Fruit fly (Drosophila melanogaster) whole organism, embryonic: ENCODE results near the gene CG10694.

Source experiments
- Aef1 ChIP-seq: fragments of 200-800 bp; sonication (Bioruptor generic); IDR thresholded peaks from 3 replicates; pipeline ENCODE4 v1.3.6; 2022; ENCODE audit warnings: missing biosample characterization, missing genetic modification characterization
- Blimp-1 ChIP-seq: fragments of 200-800 bp; sonication (Bioruptor generic); optimal IDR thresholded peaks from 3 replicates; lab custom pipeline; 2018; ENCODE audit warnings: missing biosample characterization, missing genetic modification characterization, mild to moderate bottlenecking, moderate library complexity, missing genetic modification reagents
- C15 ChIP-seq: fragments of 200-800 bp; sonication (Bioruptor generic); IDR thresholded peaks from 3 replicates; pipeline ENCODE4 v1.3.6; 2022; ENCODE audit warnings: missing biosample characterization, missing genetic modification characterization
- CG10147 ChIP-seq: fragments of 200-800 bp; sonication (Bioruptor generic); optimal IDR thresholded peaks from 2 replicates; lab custom pipeline; 2019; ENCODE audit warnings: missing biosample characterization, mild to moderate bottlenecking, missing genetic modification characterization, moderate library complexity
- CG10543 ChIP-seq: fragments of 200-800 bp; sonication (Bioruptor generic); optimal IDR thresholded peaks from 3 replicates; lab custom pipeline; 2017; ENCODE audit warnings: missing biosample characterization, mild to moderate bottlenecking, missing genetic modification characterization, moderate library complexity
- CG10959 ChIP-seq: fragments of 200-800 bp; sonication (Bioruptor generic); IDR thresholded peaks from 2 replicates; pipeline ENCODE4 v1.3.6; 2022; ENCODE audit warnings: missing biosample characterization, missing genetic modification characterization
- CG11504 ChIP-seq: fragments of 200-800 bp; sonication (Bioruptor generic); optimal IDR thresholded peaks from 3 replicates; lab custom pipeline; 2019; ENCODE audit warnings: missing biosample characterization, mild to moderate bottlenecking, missing genetic modification characterization, moderate library complexity
- CG1233 ChIP-seq: fragments of 200-800 bp; sonication (Bioruptor generic); optimal IDR thresholded peaks from 4 replicates; lab custom pipeline; 2018; ENCODE audit warnings: missing biosample characterization, mild to moderate bottlenecking, missing genetic modification characterization
- CG14014 ChIP-seq: fragments of 200-800 bp; sonication (Bioruptor generic); IDR thresholded peaks from 2 replicates; pipeline ENCODE4 v1.3.6; 2022; ENCODE audit warnings: missing biosample characterization, missing genetic modification characterization
- CG15073 ChIP-seq: fragments of 200-800 bp; sonication (Bioruptor generic); optimal IDR thresholded peaks from 2 replicates; lab custom pipeline; 2016; ENCODE audit warnings: missing biosample characterization, missing genetic modification characterization
- CG15696 ChIP-seq: fragments of 200-800 bp; sonication (Bioruptor generic); optimal IDR thresholded peaks from 2 replicates; lab custom pipeline; 2019; ENCODE audit warnings: missing biosample characterization, mild to moderate bottlenecking, missing genetic modification characterization, moderate library complexity
- CG16815 ChIP-seq: fragments of 200-800 bp; sonication (Bioruptor generic); optimal IDR thresholded peaks from 3 replicates; lab custom pipeline; 2017; ENCODE audit warnings: missing biosample characterization, mild to moderate bottlenecking, missing genetic modification characterization
- CG3163 ChIP-seq: fragments of 200-800 bp; sonication (Bioruptor generic); optimal IDR thresholded peaks from 3 replicates; lab custom pipeline; 2016; ENCODE audit warnings: missing biosample characterization, missing genetic modification characterization
- CG3838 ChIP-seq: fragments of 200-800 bp; sonication (Bioruptor generic); optimal IDR thresholded peaks from 3 replicates; lab custom pipeline; 2016; ENCODE audit warnings: missing biosample characterization, missing genetic modification characterization
- CG4404 ChIP-seq: fragments of 200-800 bp; sonication (Bioruptor generic); IDR thresholded peaks from 2 replicates; pipeline ENCODE4 v1.3.6; 2022; ENCODE audit warnings: missing biosample characterization, missing genetic modification characterization
- CG6254 ChIP-seq: fragments of 200-800 bp; sonication (Bioruptor generic); optimal IDR thresholded peaks from 3 replicates; lab custom pipeline; 2017; ENCODE audit warnings: mild to moderate bottlenecking, missing biosample characterization, missing genetic modification reagents, missing genetic modification characterization
- CG6272 ChIP-seq: fragments of 200-800 bp; sonication (Bioruptor generic); IDR thresholded peaks from 2 replicates; pipeline ENCODE4 v1.3.6; 2022; ENCODE audit warnings: missing biosample characterization, missing genetic modification characterization
- CG7357 ChIP-seq: fragments of 200-800 bp; sonication (Bioruptor generic); IDR thresholded peaks from 3 replicates; pipeline ENCODE4 v1.3.6; 2022; ENCODE audit warnings: missing biosample characterization, missing genetic modification characterization
- CG7556 ChIP-seq: fragments of 200-800 bp; sonication (Bioruptor generic); optimal IDR thresholded peaks from 2 replicates; lab custom pipeline; 2017; ENCODE audit warnings: missing biosample characterization, mild to moderate bottlenecking, missing genetic modification characterization
- CG8089 ChIP-seq: fragments of 200-800 bp; sonication (Bioruptor generic); optimal IDR thresholded peaks from 3 replicates; lab custom pipeline; 2016; ENCODE audit warnings: missing biosample characterization, missing genetic modification characterization
- CG9876 ChIP-seq: fragments of 200-800 bp; sonication (Bioruptor generic); optimal IDR thresholded peaks from 2 replicates; lab custom pipeline; 2016; ENCODE audit warnings: missing biosample characterization, missing genetic modification characterization
- CHES-1-like ChIP-seq: fragments of 200-800 bp; sonication (Bioruptor generic); optimal IDR thresholded peaks from 2 replicates; lab custom pipeline; 2016; ENCODE audit warnings: missing biosample characterization, missing genetic modification characterization
- CoRest ChIP-seq: fragments of 200-800 bp; sonication (Bioruptor generic); optimal IDR thresholded peaks from 3 replicates; lab custom pipeline; 2018; ENCODE audit warnings: missing biosample characterization, mild to moderate bottlenecking, missing genetic modification characterization, moderate library complexity
- Ets65A ChIP-seq: fragments of 200-800 bp; sonication (Bioruptor generic); peaks from one replicate; lab custom pipeline; 2016; ENCODE audit warnings: missing biosample characterization, missing genetic modification characterization
- Ets97D ChIP-seq: fragments of 200-800 bp; sonication (Bioruptor generic); optimal IDR thresholded peaks from 3 replicates; lab custom pipeline; 2016; ENCODE audit warnings: missing biosample characterization, missing genetic modification characterization
- Fer2 ChIP-seq: fragments of 200-800 bp; sonication (Bioruptor generic); optimal IDR thresholded peaks from 2 replicates; lab custom pipeline; 2018; ENCODE audit warnings: missing biosample characterization, mild to moderate bottlenecking, missing genetic modification characterization, moderate library complexity
- Gsc ChIP-seq: fragments of 200-800 bp; sonication (Bioruptor generic); IDR thresholded peaks from 2 replicates; pipeline ENCODE4 v1.3.6; 2022; ENCODE audit warnings: missing biosample characterization, missing genetic modification characterization
- Hand ChIP-seq: fragments of 200-800 bp; sonication (Bioruptor generic); optimal IDR thresholded peaks from 2 replicates; lab custom pipeline; 2017; ENCODE audit warnings: mild to moderate bottlenecking, missing biosample characterization, missing genetic modification reagents, missing genetic modification characterization
- Med ChIP-seq: fragments of 200-800 bp; sonication (Bioruptor generic); peaks from one replicate; lab custom pipeline; 2016; ENCODE audit warnings: missing biosample characterization, missing genetic modification characterization, mild to moderate bottlenecking, inconsistent platforms, moderate library complexity
- Myb ChIP-seq: fragments of 200-800 bp; sonication (Bioruptor generic); optimal IDR thresholded peaks from 2 replicates; lab custom pipeline; 2016; ENCODE audit warnings: missing biosample characterization, missing genetic modification characterization
- NFAT ChIP-seq: fragments of 200-800 bp; sonication (Bioruptor generic); IDR thresholded peaks from 2 replicates; pipeline ENCODE4 v1.3.6; 2022; ENCODE audit warnings: missing biosample characterization, missing genetic modification characterization
- Sin3A ChIP-seq: fragments of >200 bp; optimal IDR thresholded peaks from 2 replicates; lab custom pipeline; 2018
- Taf1 ChIP-seq: fragments of 200-800 bp; sonication (Bioruptor generic); IDR thresholded peaks from 2 replicates; pipeline ENCODE4 v1.3.6; 2022; ENCODE audit warnings: missing biosample characterization, missing genetic modification characterization
- aop ChIP-seq: fragments of 200-800 bp; sonication (Bioruptor generic); IDR thresholded peaks from 2 replicates; pipeline ENCODE4 v1.3.6; 2022; ENCODE audit warnings: missing biosample characterization, missing genetic modification characterization
- bcd ChIP-seq: fragments of 200-800 bp; sonication (Bioruptor generic); optimal IDR thresholded peaks from 2 replicates; lab custom pipeline; 2017; ENCODE audit warnings: missing biosample characterization, mild to moderate bottlenecking, missing genetic modification characterization
- bsh ChIP-seq, 2 experiments: fragments of 200-800 bp; sonication (Bioruptor generic); optimal IDR thresholded peaks; 2 replicates each; lab custom pipeline; 2017 to 2018; ENCODE audit warnings: mild to moderate bottlenecking in 2 of 2, missing biosample characterization in 2 of 2, missing genetic modification characterization in 2 of 2, moderate library complexity in 1 of 2
- chif ChIP-seq, 2 experiments: fragments of 200-800 bp; sonication (Bioruptor generic); optimal IDR thresholded peaks; 3 replicates each; lab custom pipeline; 2016; ENCODE audit warnings: missing biosample characterization in 2 of 2, missing genetic modification characterization in 2 of 2
- crp ChIP-seq, 2 experiments: fragments of 200-800 bp; sonication (Bioruptor generic); optimal IDR thresholded peaks; 2 replicates in 1 of 2; 3 replicates in 1 of 2; lab custom pipeline; 2017; ENCODE audit warnings: missing biosample characterization in 2 of 2, missing genetic modification characterization in 2 of 2, mild to moderate bottlenecking in 1 of 2, moderate library complexity in 1 of 2
- ems ChIP-seq: fragments of 200-800 bp; sonication (Bioruptor generic); optimal IDR thresholded peaks from 3 replicates; lab custom pipeline; 2016; ENCODE audit warnings: missing biosample characterization, missing genetic modification characterization
- fd96Cb ChIP-seq: fragments of 200-800 bp; sonication (Bioruptor generic); optimal IDR thresholded peaks from 2 replicates; lab custom pipeline; 2018; ENCODE audit warnings: missing biosample characterization, mild to moderate bottlenecking, missing genetic modification characterization, moderate library complexity
- kni ChIP-seq: fragments of 200-800 bp; sonication (Bioruptor generic); optimal IDR thresholded peaks from 3 replicates; lab custom pipeline; 2017; ENCODE audit warnings: mild to moderate bottlenecking, missing biosample characterization, missing genetic modification reagents, missing genetic modification characterization
- lov ChIP-seq, 2 experiments: fragments of 200-800 bp in 1 of 2; fragments of >200 bp in 1 of 2; sonication (Bioruptor generic) in 1 of 2; IDR thresholded peaks in 1 of 2; optimal IDR thresholded peaks in 1 of 2; 2 replicates in 1 of 2; 3 replicates in 1 of 2; pipeline versions ENCODE4 v1.3.6 to Lab custom; 2017 to 2022; ENCODE audit warnings: missing biosample characterization in 1 of 2, missing genetic modification characterization in 1 of 2
- maf-S ChIP-seq: fragments of 200-800 bp; sonication (Bioruptor generic); optimal IDR thresholded peaks from 2 replicates; lab custom pipeline; 2016; ENCODE audit warnings: missing biosample characterization, missing genetic modification characterization
- nom ChIP-seq: fragments of 200-800 bp; sonication (Bioruptor generic); optimal IDR thresholded peaks from 2 replicates; lab custom pipeline; 2017; ENCODE audit warnings: missing biosample characterization, missing genetic modification characterization, mild to moderate bottlenecking, moderate library complexity, missing genetic modification reagents
- run ChIP-seq: fragments of 200-800 bp; sonication (Bioruptor generic); optimal IDR thresholded peaks from 3 replicates; lab custom pipeline; 2018; ENCODE audit warnings: missing biosample characterization, mild to moderate bottlenecking, missing genetic modification characterization
- sisA ChIP-seq: fragments of 200-800 bp; sonication (Bioruptor generic); IDR thresholded peaks from 2 replicates; pipeline ENCODE4 v1.3.6; 2022; ENCODE audit warnings: missing biosample characterization, missing genetic modification characterization
- slp2 ChIP-seq: fragments of 200-800 bp; sonication (Bioruptor generic); optimal IDR thresholded peaks from 2 replicates; lab custom pipeline; 2016; ENCODE audit warnings: missing biosample characterization, missing genetic modification characterization
- ssp ChIP-seq: fragments of 200-800 bp; sonication (Bioruptor generic); IDR thresholded peaks from 2 replicates; pipeline ENCODE4 v1.3.6; 2022; ENCODE audit warnings: missing biosample characterization, missing genetic modification characterization

The CG10694 gene

DNA sequence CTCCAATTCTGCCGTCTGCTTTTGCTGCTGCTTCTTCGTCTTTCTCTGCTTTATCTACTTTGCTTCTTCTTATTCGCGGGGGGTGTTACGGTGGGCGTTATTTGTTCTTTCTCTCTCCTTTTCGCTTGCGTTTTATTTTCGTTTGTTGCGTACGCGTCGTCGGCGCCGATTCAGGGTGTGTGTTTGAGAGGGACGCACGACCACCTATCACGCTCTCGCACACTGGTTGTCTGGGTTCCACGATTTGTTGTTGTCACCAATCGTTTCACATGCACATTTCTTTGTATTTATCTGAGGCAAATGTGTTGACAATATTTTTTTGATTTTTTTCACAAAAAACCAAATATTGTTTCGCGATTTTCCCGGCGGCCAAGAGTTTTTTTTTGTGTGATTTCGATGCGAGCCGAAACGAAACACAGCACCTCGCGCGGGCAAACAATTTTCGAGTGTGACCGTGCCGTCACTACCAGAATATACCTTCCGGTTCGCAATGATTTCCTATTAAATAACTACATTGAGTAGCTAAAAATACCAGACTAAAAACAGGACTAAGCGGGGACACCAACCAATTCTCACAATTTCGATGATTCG is 1.8 kb upstream of the CG10694 start, which contains the start of gene Syx1A (continued):
- no peak for TF ChIP-seq CG14014 (GFP tag; lab: Robert Waterston, UW)
- no peak for TF ChIP-seq fd96Cb (tag; lab: Kevin White, UChicago)
- peak; percentile 43 for TF ChIP-seq CHES-1-like
- peak in 1 of 2 experiments; percentile 36 for TF ChIP-seq bsh (GFP tag; optimal IDR thresholded peaks at IDR 0.05; lab: Kevin White, UChicago)
- TF ChIP-seq Hand (GFP tag; lab: Kevin White, UChicago) = peak; percentile 2
- no peak for TF ChIP-seq aop
- TF ChIP-seq CoRest = peak; percentile 11
- TF ChIP-seq Blimp-1 (GFP tag; lab: Kevin White, UChicago) = no peak
- TF ChIP-seq CG11504 = peak; percentile 5
- no peak for TF ChIP-seq CG6254
- no peak for TF ChIP-seq NFAT (GFP tag; lab: Robert Waterston, UW)
- TF ChIP-seq Med (GFP tag; lab: Kevin White, UChicago) = peak; percentile 82
- no peak for TF ChIP-seq CG7556 (GFP tag; lab: Kevin White, UChicago)
- no peak for TF ChIP-seq Fer2 (tag; lab: Kevin White, UChicago)
- no peak for TF ChIP-seq Ets65A (GFP tag; lab: Kevin White, UChicago)
- TF ChIP-seq run (tag; lab: Kevin White, UChicago) = peak; percentile 5
- peak; percentile 74 for TF ChIP-seq Ets97D (GFP tag; lab: Kevin White, UChicago)
- TF ChIP-seq CG1233 (GFP tag; lab: Kevin White, UChicago) = peak; percentile 11
- no peak for TF ChIP-seq ssp (GFP tag; lab: Robert Waterston, UW)
- TF ChIP-seq CG6272 (GFP tag; lab: Robert Waterston, UW) = no peak
- peak; percentile 65 for TF ChIP-seq CG3838
- peak; percentile 77 for TF ChIP-seq CG3163 (GFP tag; lab: Kevin White, UChicago)
- TF ChIP-seq CG10959 (GFP tag; lab: Robert Waterston, UW) = no peak
- TF ChIP-seq ems = no peak
- no peak for TF ChIP-seq CG4404 (GFP tag; lab: Robert Waterston, UW)
- no peak for TF ChIP-seq lov (optimal IDR thresholded peaks at IDR 0.05; lab: Kevin White, UChicago)
- TF ChIP-seq lov (GFP tag; IDR thresholded peaks at IDR 0.05; lab: Robert Waterston, UW) = no peak
- TF ChIP-seq Aef1 (GFP tag; lab: Robert Waterston, UW) = no peak
- TF ChIP-seq Sin3A (lab: Kevin White, UChicago) = peak; percentile 1
- TF ChIP-seq nom (GFP tag; lab: Kevin White, UChicago) = peak; percentile 37
- TF ChIP-seq Gsc = no peak
- peak; percentile 11 for TF ChIP-seq Myb
- TF ChIP-seq chif (GFP tag; optimal IDR thresholded peaks at IDR 0.05; lab: Kevin White, UChicago) = no peak
- TF ChIP-seq CG15696 = no peak
- peak; percentile 68 for TF ChIP-seq CG10543 (GFP tag; lab: Kevin White, UChicago)
- no peak for TF ChIP-seq Taf1 (GFP tag; lab: Robert Waterston, UW)
- TF ChIP-seq CG8089 (GFP tag; lab: Kevin White, UChicago) = no peak
- TF ChIP-seq C15 (GFP tag; lab: Robert Waterston, UW) = no peak
- no peak for TF ChIP-seq CG15073 (GFP tag; lab: Kevin White, UChicago)
- no peak for TF ChIP-seq CG10147 (GFP tag; lab: Kevin White, UChicago)
- TF ChIP-seq CG16815 = no peak
- TF ChIP-seq maf-S = no peak
- TF ChIP-seq sisA = no peak
- no peak for TF ChIP-seq slp2
- no peak for TF ChIP-seq kni (GFP tag; lab: Kevin White, UChicago)
- TF ChIP-seq CG9876 (GFP tag; lab: Kevin White, UChicago) = no peak
- no peak for TF ChIP-seq CG7357 (GFP tag; lab: Robert Waterston, UW)
- TF ChIP-seq bcd = no peak
- no peak for TF ChIP-seq crp (GFP tag; optimal IDR thresholded peaks at IDR 0.05; lab: Kevin White, UChicago)
